Fruit fly (Drosophila melanogaster) S2 (cell line): ENCODE data around the gene CG7352.

Experiments
- CG8478 ChIP-seq: fragments of >200 bp; optimal IDR thresholded peaks from 2 replicates; lab custom pipeline; 2018
- CTCF ChIP-seq, 2 experiments: fragments of >200 bp; optimal IDR thresholded peaks; 2 replicates each; lab custom pipeline; 2018

dm6 chr3R:8324016-8324415, 23.4 kb upstream of the CG7352 start, which contains the start of gene CG7443:
- TF ChIP-seq CTCF (optimal IDR thresholded peaks at IDR 0.05; lab: Kevin White, UChicago) (no peak), CG8478 (lab: Kevin White, UChicago) (no peak)
